Worm (Caenorhabditis elegans): ENCODE data around the gene cld-9.

- TF ChIP-seq tbx-2 (tag; optimal IDR thresholded peaks at IDR 0.05): no peak
- TF ChIP-seq sox-4 (tag; optimal IDR thresholded peaks at IDR 0.05): no peak
- no peak for TF ChIP-seq rnt-1 (tag; optimal IDR thresholded peaks at IDR 0.05)
- no peak for TF ChIP-seq nhr-11 (tag; optimal IDR thresholded peaks at IDR 0.05)
- TF ChIP-seq odd-2 (tag; optimal IDR thresholded peaks at IDR 0.05): no peak
- no peak for TF ChIP-seq pqm-1 (tag; optimal IDR thresholded peaks at IDR 0.05)
- TF ChIP-seq hlh-6 (tag; optimal IDR thresholded peaks at IDR 0.05): no peak
- no peak for TF ChIP-seq unc-3 (GFP tag; conservative IDR thresholded peaks at IDR 0.05)
- TF ChIP-seq unc-3 (tag; optimal IDR thresholded peaks at IDR 0.05): no peak
- TF ChIP-seq ama-1 (optimal IDR thresholded peaks at IDR 0.05): no peak
These were observed 23.8 kb upstream of the cld-9 start, which contains the start of gene F53C11.1 for ce11 chrV:13775529-13775928.

All from whole organism, late embryonic.